Worm (Caenorhabditis elegans) whole organism, young adult: ENCODE measurements around the gene clec-205.

Experiments used
- C06A6.2 ChIP-seq: fragments of 200-800 bp; sonication (Bioruptor generic); conservative IDR thresholded peaks from 2 replicates; pipeline ENCODE4 v1.3.6; 2022; ENCODE audit warnings: missing genetic modification characterization, missing compliant biosample characterization
- D2030.7 ChIP-seq: fragments of 200-800 bp; sonication (Bioruptor generic); IDR thresholded peaks from 2 replicates; pipeline ENCODE4 v1.3.6; 2022; ENCODE audit warnings: missing genetic modification reagents, missing genetic modification characterization, missing compliant biosample characterization
- F52B5.7 ChIP-seq: sonication (generic microtip); optimal IDR thresholded peaks from 2 replicates; lab custom pipeline; 2016; ENCODE audit warnings: mild to moderate bottlenecking, missing genetic modification characterization, missing compliant biosample characterization
- F55B11.4 ChIP-seq: sonication (generic microtip); optimal IDR thresholded peaks from 2 replicates; lab custom pipeline; 2016; ENCODE audit warnings: missing compliant biosample characterization, missing genetic modification characterization, borderline replicate concordance; ENCODE audit not compliant: insufficient read depth
- F57A8.1 ChIP-seq: fragments of 200-800 bp; sonication (Bioruptor generic); optimal IDR thresholded peaks from 2 replicates; lab custom pipeline; 2018; ENCODE audit warnings: mild to moderate bottlenecking, missing genetic modification characterization, moderate library complexity, missing compliant biosample characterization
- K12H6.12 ChIP-seq: fragments of 200-800 bp; sonication (Bioruptor generic); optimal IDR thresholded peaks from 2 replicates; lab custom pipeline; 2018; ENCODE audit warnings: mild to moderate bottlenecking, missing genetic modification characterization, missing compliant biosample characterization
- T07F8.4 ChIP-seq: sonication (generic microtip); optimal IDR thresholded peaks from 2 replicates; lab custom pipeline; 2016; ENCODE audit warnings: mild to moderate bottlenecking, missing genetic modification characterization, moderate library complexity, missing compliant biosample characterization
- Y95B8A.8 ChIP-seq: fragments of 200-800 bp; sonication (Bioruptor generic); IDR thresholded peaks from 2 replicates; pipeline ENCODE4 v1.3.6; 2022; ENCODE audit warnings: missing genetic modification reagents, missing genetic modification characterization, missing compliant biosample characterization
- ZK185.1 ChIP-seq: sonication (generic microtip); optimal IDR thresholded peaks from 2 replicates; lab custom pipeline; 2016; ENCODE audit warnings: mild to moderate bottlenecking, missing genetic modification characterization, missing compliant biosample characterization; ENCODE audit not compliant: poor library complexity, severe bottlenecking
- akir-1 ChIP-seq: fragments of 200-800 bp; sonication (Bioruptor generic); optimal IDR thresholded peaks from 2 replicates; lab custom pipeline; 2018; ENCODE audit warnings: mild to moderate bottlenecking, missing genetic modification characterization, moderate library complexity, missing compliant biosample characterization
- ama-1 ChIP-seq, 3 experiments: fragments of 150-350 bp in 1 of 3; sonication (generic microtip) in 2 of 3; optimal IDR thresholded peaks; 2 replicates each; lab custom pipeline; 2014 to 2018; ENCODE audit warnings: missing biosample characterization in 2 of 3, missing genetic modification characterization in 2 of 3, missing genetic modification reagents in 2 of 3
- athp-1 ChIP-seq: sonication (generic microtip); optimal IDR thresholded peaks from 2 replicates; lab custom pipeline; 2017; ENCODE audit warnings: mild to moderate bottlenecking, missing genetic modification characterization, missing compliant biosample characterization
- bed-1 ChIP-seq: fragments of 200-800 bp; sonication (Bioruptor generic); IDR thresholded peaks from 2 replicates; pipeline ENCODE4 v1.3.6; 2022; ENCODE audit warnings: missing genetic modification reagents, missing genetic modification characterization, missing compliant biosample characterization
- cebp-1 ChIP-seq, 2 experiments: fragments of 200-800 bp in 1 of 2; sonication (Bioruptor generic) in 1 of 2; sonication (generic microtip) in 1 of 2; IDR thresholded peaks in 1 of 2; optimal IDR thresholded peaks in 1 of 2; 2 replicates each; pipeline versions ENCODE4 v1.3.6 to Lab custom; 2017 to 2022; ENCODE audit warnings: missing compliant biosample characterization in 2 of 2, missing genetic modification characterization in 2 of 2, mild to moderate bottlenecking in 1 of 2, missing genetic modification reagents in 1 of 2, moderate library complexity in 1 of 2
- ceh-27 ChIP-seq: fragments of 200-800 bp; sonication (Bioruptor generic); optimal IDR thresholded peaks from 2 replicates; lab custom pipeline; 2018; ENCODE audit warnings: mild to moderate bottlenecking, missing genetic modification characterization, moderate library complexity, missing compliant biosample characterization
- chd-7 ChIP-seq: sonication (generic microtip); optimal IDR thresholded peaks from 2 replicates; lab custom pipeline; 2016; ENCODE audit warnings: mild to moderate bottlenecking, missing genetic modification characterization, moderate library complexity, missing compliant biosample characterization
- dox-1 ChIP-seq: fragments of 200-800 bp; sonication (Bioruptor generic); IDR thresholded peaks from 2 replicates; pipeline ENCODE4 v1.3.6; 2022; ENCODE audit warnings: missing genetic modification reagents, missing genetic modification characterization, missing compliant biosample characterization
- hmg-1.2 ChIP-seq: fragments of 200-800 bp; sonication (Bioruptor generic); IDR thresholded peaks from 2 replicates; pipeline ENCODE4 v1.3.6; 2022; ENCODE audit warnings: missing genetic modification reagents, missing genetic modification characterization, missing compliant biosample characterization
- hsf-1 ChIP-seq: fragments of 200-800 bp; sonication (Bioruptor generic); IDR thresholded peaks from 2 replicates; pipeline ENCODE4 v1.3.6; 2022; ENCODE audit warnings: missing genetic modification reagents, missing genetic modification characterization, missing compliant biosample characterization
- lag-1 ChIP-seq: fragments of 200-800 bp; sonication (Bioruptor generic); IDR thresholded peaks from 2 replicates; pipeline ENCODE4 v1.3.6; 2022; ENCODE audit warnings: missing genetic modification reagents, missing genetic modification characterization, missing compliant biosample characterization
- lin-40 ChIP-seq: sonication (generic microtip); optimal IDR thresholded peaks from 2 replicates; lab custom pipeline; 2016; ENCODE audit warnings: missing genetic modification characterization, mild to moderate bottlenecking, missing compliant biosample characterization, missing genotype, missing genetic modification reagents
- lin-54 ChIP-seq: fragments of 200-800 bp; sonication (Bioruptor generic); optimal IDR thresholded peaks from 2 replicates; lab custom pipeline; 2018; ENCODE audit warnings: mild to moderate bottlenecking, missing genetic modification characterization, missing compliant biosample characterization
- lsl-1 ChIP-seq: fragments of 200-800 bp; sonication (Bioruptor generic); optimal IDR thresholded peaks from 2 replicates; lab custom pipeline; 2018; ENCODE audit warnings: mild to moderate bottlenecking, missing genetic modification characterization, moderate library complexity, missing compliant biosample characterization
- madf-8 ChIP-seq: fragments of 200-800 bp; sonication (Bioruptor generic); conservative IDR thresholded peaks from 2 replicates; pipeline ENCODE4 v1.3.6; 2022; ENCODE audit warnings: missing genetic modification reagents, missing genetic modification characterization, missing compliant biosample characterization
- mcd-1 ChIP-seq: fragments of 200-800 bp; sonication (Bioruptor generic); IDR thresholded peaks from 2 replicates; pipeline ENCODE4 v1.3.6; 2022; ENCODE audit warnings: missing genetic modification reagents, missing genetic modification characterization, missing compliant biosample characterization
- mxl-1 ChIP-seq: sonication (generic microtip); optimal IDR thresholded peaks from 2 replicates; lab custom pipeline; 2016; ENCODE audit warnings: missing genetic modification characterization, missing compliant biosample characterization
- nfya-1 ChIP-seq: sonication (generic microtip); optimal IDR thresholded peaks from 2 replicates; lab custom pipeline; 2017; ENCODE audit warnings: antibody characterized with exemption, missing compliant biosample characterization, missing genetic modification characterization, borderline replicate concordance; ENCODE audit not compliant: insufficient read depth
- nfya-2 ChIP-seq: fragments of 200-800 bp; sonication (Bioruptor generic); IDR thresholded peaks from 2 replicates; pipeline ENCODE4 v1.3.6; 2022; ENCODE audit warnings: missing genetic modification reagents, missing genetic modification characterization, missing compliant biosample characterization
- nfyb-1 ChIP-seq: fragments of 200-800 bp; sonication (Bioruptor generic); IDR thresholded peaks from 2 replicates; pipeline ENCODE4 v1.3.6; 2022; ENCODE audit warnings: missing genetic modification reagents, missing genetic modification characterization, missing compliant biosample characterization
- nhr-120 ChIP-seq: fragments of 200-800 bp; sonication (Bioruptor generic); IDR thresholded peaks from 2 replicates; pipeline ENCODE4 v1.3.6; 2022; ENCODE audit warnings: missing genetic modification characterization, missing compliant biosample characterization
- nhr-27 ChIP-seq: fragments of 200-800 bp; sonication (Bioruptor generic); optimal IDR thresholded peaks from 2 replicates; lab custom pipeline; 2018; ENCODE audit warnings: mild to moderate bottlenecking, missing genetic modification characterization, moderate library complexity, missing compliant biosample characterization
- nhr-80 ChIP-seq: sonication (generic microtip); optimal IDR thresholded peaks from 2 replicates; lab custom pipeline; 2016; ENCODE audit warnings: missing genetic modification characterization, missing compliant biosample characterization
- repo-1 ChIP-seq: sonication (generic microtip); optimal IDR thresholded peaks from 2 replicates; lab custom pipeline; 2017; ENCODE audit warnings: mild to moderate bottlenecking, missing genetic modification characterization, missing compliant biosample characterization
- rpc-1 ChIP-seq, 2 experiments: fragments of 150-350 bp in 1 of 2; sonication (generic microtip) in 1 of 2; optimal IDR thresholded peaks; 2 replicates each; lab custom pipeline; 2014 to 2018; ENCODE audit warnings: missing biosample characterization in 1 of 2, missing genetic modification characterization in 1 of 2, missing genetic modification reagents in 1 of 2, missing genotype in 1 of 2
- tbp1 ChIP-seq: fragments of 200-800 bp; sonication (Bioruptor generic); optimal IDR thresholded peaks from 2 replicates; lab custom pipeline; 2018; ENCODE audit warnings: mild to moderate bottlenecking, missing genetic modification characterization, missing compliant biosample characterization
- tlf-1 ChIP-seq: fragments of 200-800 bp; sonication (Bioruptor generic); optimal IDR thresholded peaks from 2 replicates; lab custom pipeline; 2018; ENCODE audit warnings: mild to moderate bottlenecking, missing genetic modification characterization, missing compliant biosample characterization
- zfh-2 ChIP-seq: fragments of 200-800 bp; sonication (Bioruptor generic); conservative IDR thresholded peaks from 2 replicates; pipeline ENCODE4 v1.3.6; 2022; ENCODE audit warnings: missing genetic modification reagents, missing genetic modification characterization, missing compliant biosample characterization
- ztf-26 ChIP-seq: sonication (generic microtip); optimal IDR thresholded peaks from 2 replicates; lab custom pipeline; 2017; ENCODE audit warnings: missing genetic modification characterization, missing compliant biosample characterization
- ztf-28 ChIP-seq: fragments of 200-800 bp; sonication (Bioruptor generic); IDR thresholded peaks from 2 replicates; pipeline ENCODE4 v1.3.6; 2022; ENCODE audit warnings: missing genetic modification reagents, missing genetic modification characterization, missing compliant biosample characterization
- ztf-6 ChIP-seq: fragments of 200-800 bp; sonication (Bioruptor generic); IDR thresholded peaks from 2 replicates; pipeline ENCODE4 v1.3.6; 2022; ENCODE audit warnings: missing genetic modification reagents, missing genetic modification characterization, missing compliant biosample characterization

Gene clec-205

DNA sequence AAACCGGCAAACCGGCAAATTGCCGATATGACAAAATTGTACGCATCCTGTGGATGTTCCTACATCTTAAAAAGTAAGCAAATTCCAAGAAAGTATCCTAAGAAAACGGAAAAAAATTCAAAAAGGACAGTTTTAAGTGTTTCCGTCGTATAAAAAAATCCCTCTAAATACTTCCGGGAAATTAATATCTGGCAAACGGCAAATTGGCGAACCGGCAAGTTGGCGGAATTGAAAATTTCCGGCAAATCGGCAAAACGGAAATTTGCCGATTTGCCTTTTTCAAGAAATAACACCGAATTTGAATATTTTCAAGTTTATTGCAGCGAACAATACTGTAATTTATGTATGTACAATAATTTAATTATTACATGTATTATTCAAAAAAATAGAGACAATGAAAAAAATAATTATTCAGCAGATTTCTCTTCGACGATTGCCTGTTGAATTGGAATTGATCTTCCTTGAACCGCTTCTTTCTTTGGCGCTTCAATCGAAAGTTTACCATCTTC is 43.4 kb downstream of the clec-205 start:
- TF ChIP-seq ztf-6 (GFP tag; lab: Robert Waterston, UW), result no peak
- TF ChIP-seq chd-7 (tag; lab: Kevin White, UChicago), result no peak
- TF ChIP-seq F57A8.1, result no peak
- TF ChIP-seq akir-1 (GFP tag; lab: Kevin White, UChicago), result no peak
- TF ChIP-seq mxl-1 (tag; lab: Kevin White, UChicago), result no peak
- TF ChIP-seq ZK185.1, result no peak
- no peak for TF ChIP-seq athp-1 (tag; lab: Kevin White, UChicago)
- TF ChIP-seq D2030.7 (GFP tag; lab: Robert Waterston, UW), result no peak
- no peak for TF ChIP-seq C06A6.2 (GFP tag; lab: Robert Waterston, UW)
- no peak for TF ChIP-seq F52B5.7 (tag; lab: Kevin White, UChicago)
- TF ChIP-seq nfya-2 (GFP tag; lab: Robert Waterston, UW), result no peak
- peak; percentile 5 for TF ChIP-seq nhr-80 (tag; lab: Kevin White, UChicago)
- no peak for TF ChIP-seq F55B11.4 (tag; lab: Kevin White, UChicago)
- peak; percentile 5 for TF ChIP-seq repo-1 (tag; lab: Kevin White, UChicago)
- no peak for TF ChIP-seq rpc-1 (optimal IDR thresholded peaks at IDR 0.05; lab: Kevin White, UChicago)
- no peak for TF ChIP-seq rpc-1 (tag; optimal IDR thresholded peaks at IDR 0.05; lab: Kevin White, UChicago)
- peak; percentile 38 for TF ChIP-seq ama-1 (optimal IDR thresholded peaks at IDR 0.05; lab: Kevin White, UChicago)
- no peak for TF ChIP-seq ama-1 (GFP tag; optimal IDR thresholded peaks at IDR 0.05; lab: Kevin White, UChicago)
- no peak for TF ChIP-seq bed-1 (GFP tag; lab: Robert Waterston, UW)
- no peak for TF ChIP-seq nhr-120 (GFP tag; lab: Robert Waterston, UW)
- no peak for TF ChIP-seq nhr-27
- no peak for TF ChIP-seq cebp-1 (GFP tag; IDR thresholded peaks at IDR 0.05; lab: Robert Waterston, UW)
- TF ChIP-seq cebp-1 (tag; optimal IDR thresholded peaks at IDR 0.05; lab: Kevin White, UChicago), result no peak

DNA sequence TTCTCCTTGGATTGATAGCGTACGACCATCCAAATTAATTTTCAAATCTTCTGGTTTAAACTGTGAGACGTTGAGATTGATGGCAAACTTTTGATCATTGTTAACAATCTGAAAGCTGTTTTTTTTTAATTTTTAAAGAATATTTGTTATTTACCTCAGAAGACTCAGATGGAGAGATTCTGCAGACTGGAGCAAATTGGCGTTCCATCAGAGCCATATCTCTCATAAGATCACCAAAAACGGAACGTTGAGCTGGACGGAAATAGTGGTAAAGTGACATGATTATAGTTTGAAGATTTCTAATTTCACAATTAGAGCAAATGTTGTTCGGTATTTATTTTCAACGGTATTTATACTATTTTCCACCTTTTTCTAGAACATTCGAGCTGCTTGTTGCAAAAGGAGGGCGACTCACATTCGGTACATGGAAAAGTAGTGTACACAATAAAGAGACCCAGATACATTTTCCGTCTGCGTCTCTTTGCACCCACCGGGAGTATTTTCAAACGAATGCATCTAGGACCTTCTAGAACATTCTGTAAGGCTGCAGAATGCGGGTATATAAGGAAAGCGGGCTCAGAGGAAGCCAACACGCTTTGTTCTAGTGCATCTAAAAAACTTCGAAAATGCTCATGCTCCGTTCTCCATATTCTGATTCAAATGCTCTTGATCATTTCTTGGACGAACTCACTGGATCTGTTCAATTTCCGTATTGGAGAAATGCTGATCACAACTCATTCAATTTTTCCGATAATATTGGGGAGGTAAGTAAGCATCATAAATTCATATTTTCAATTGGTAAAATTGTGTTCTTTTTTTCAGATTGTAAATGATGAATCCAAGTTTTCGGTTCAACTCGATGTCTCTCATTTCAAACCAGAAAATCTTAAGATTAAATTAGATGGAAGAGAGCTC is 44.2 kb downstream of the clec-205 start, which contains the start of the genes hsp-16.2 and hsp-16.41:
Gene hsp-16.2, minus strand, starts transcription at position 313 of the 915 bp plus-strand sequence.
Gene hsp-16.41, plus strand, starts transcription at position 534 of the 915 bp plus-strand sequence.
- TF ChIP-seq hsf-1 (GFP tag; lab: Robert Waterston, UW) (peak; percentile 92), lag-1 (no peak), hmg-1.2 (GFP tag; lab: Robert Waterston, UW) (peak; percentile 94), ama-1 (optimal IDR thresholded peaks at IDR 0.05; lab: Kevin White, UChicago) (peak; percentile 3), ama-1 (GFP tag; optimal IDR thresholded peaks at IDR 0.05; lab: Kevin White, UChicago) (no peak), madf-8 (GFP tag; lab: Robert Waterston, UW) (no peak), rpc-1 (optimal IDR thresholded peaks at IDR 0.05; lab: Kevin White, UChicago) (peak; percentile 45), rpc-1 (tag; optimal IDR thresholded peaks at IDR 0.05; lab: Kevin White, UChicago) (no peak), chd-7 (tag; lab: Kevin White, UChicago) (peak; percentile 38), ceh-27 (GFP tag; lab: Kevin White, UChicago) (peak; percentile 23), lin-40 (tag; lab: Kevin White, UChicago) (peak; percentile 24), nfyb-1 (peak; percentile 72; the same call in 1 of the 2 replicates), dox-1 (GFP tag; lab: Robert Waterston, UW) (peak; percentile 22; the same call in 1 of the 2 replicates), zfh-2 (GFP tag; lab: Robert Waterston, UW) (0 out of 2 replicates have a peak, but pooled peaks have one; percentile 22), Y95B8A.8 (GFP tag; lab: Robert Waterston, UW) (0 out of 2 replicates have a peak, but pooled peaks have one; percentile 35), lsl-1 (GFP tag; lab: Kevin White, UChicago) (no peak), ztf-28 (no peak), nfya-1 (tag; lab: Kevin White, UChicago) (no peak), tbp1 (GFP tag; lab: Kevin White, UChicago) (peak; percentile 48), K12H6.12 (tag; lab: Kevin White, UChicago) (peak; percentile 34), tlf-1 (GFP tag; lab: Kevin White, UChicago) (no peak), lin-54 (GFP tag; lab: Kevin White, UChicago) (peak; percentile 7), T07F8.4 (tag; lab: Kevin White, UChicago) (no peak), mcd-1 (GFP tag; lab: Robert Waterston, UW) (peak; percentile 33; the same call in 1 of the 2 replicates), ztf-26 (tag; lab: Kevin White, UChicago) (peak; percentile 59)
